Fruit fly (Drosophila melanogaster): ENCODE data around the gene g.
A peak's percentile ranks its signal among the peaks of the same experiment; 100 is the strongest.

Gene g

DNA sequence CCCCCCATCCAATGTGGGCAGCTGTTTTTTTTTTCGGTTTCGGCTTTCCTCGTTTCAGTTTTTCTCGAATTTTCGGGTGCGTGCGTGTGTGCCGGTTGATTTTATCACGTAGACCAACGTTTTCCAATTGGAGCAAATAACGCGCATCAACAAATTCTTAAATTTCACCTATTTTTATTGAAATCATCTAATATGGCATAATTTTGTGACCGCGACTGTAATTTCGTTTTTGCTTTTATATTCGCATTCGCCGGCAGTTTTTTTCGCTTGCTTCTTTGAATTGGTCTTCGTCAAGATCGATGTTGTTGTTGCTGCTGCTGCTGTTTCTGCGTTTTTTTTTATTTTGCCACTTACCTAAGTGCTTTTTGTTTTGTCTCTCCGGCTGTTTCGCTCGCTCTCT lies 18.4 kb upstream of the g start:
- no peak for TF ChIP-seq EcR (GFP tag; optimal IDR thresholded peaks at IDR 0.05)
- TF ChIP-seq CG13204 (GFP tag; optimal IDR thresholded peaks at IDR 0.05), result peak; percentile 44
- TF ChIP-seq Ets98B (GFP tag; IDR thresholded peaks at IDR 0.05), result peak; percentile 63; the same call in 1 of the 2 replicates
- TF ChIP-seq CG4496 (GFP tag; IDR thresholded peaks at IDR 0.05), result peak; percentile 76; the same call in 1 of the 3 replicates
- TF ChIP-seq CG8159 (tag; optimal IDR thresholded peaks at IDR 0.05), result peak; percentile 29
- TF ChIP-seq rn (GFP tag; IDR thresholded peaks at IDR 0.05), result no peak
- TF ChIP-seq Snoo (tag; optimal IDR thresholded peaks at IDR 0.05), result peak; percentile 34
- TF ChIP-seq CG8301 (tag; optimal IDR thresholded peaks at IDR 0.05), result peak; percentile 49
- TF ChIP-seq gl (tag; optimal IDR thresholded peaks at IDR 0.05), result peak; percentile 73
- peak; percentile 46 for TF ChIP-seq CG14655 (GFP tag; optimal IDR thresholded peaks at IDR 0.05)
- peak; percentile 53; the same call in 2 of the 3 replicates for TF ChIP-seq fd96Ca (GFP tag; IDR thresholded peaks at IDR 0.05)
- no peak for TF ChIP-seq Pif1B (GFP tag; optimal IDR thresholded peaks at IDR 0.05)
- peak; percentile 25 for TF ChIP-seq Pif1A (GFP tag; optimal IDR thresholded peaks at IDR 0.05)
- TF ChIP-seq CG32121 (GFP tag; IDR thresholded peaks at IDR 0.05), result no peak; the same call in 1 of the 2 replicates
- TF ChIP-seq CG10348 (GFP tag; IDR thresholded peaks at IDR 0.05), result no peak
- peak; percentile 85 for TF ChIP-seq CG12605 (GFP tag; IDR thresholded peaks at IDR 0.05)
- peak; percentile 55 for TF ChIP-seq CG34367 (tag; optimal IDR thresholded peaks at IDR 0.05)
- peak; percentile 55 for TF ChIP-seq CG15710 (tag; optimal IDR thresholded peaks at IDR 0.05)
- no peak for TF ChIP-seq D1 (tag; optimal IDR thresholded peaks at IDR 0.05)
- peak; percentile 17 for TF ChIP-seq CG17806 (tag; optimal IDR thresholded peaks at IDR 0.05)
- TF ChIP-seq CG9948 (tag; optimal IDR thresholded peaks at IDR 0.05), result peak; percentile 13

DNA sequence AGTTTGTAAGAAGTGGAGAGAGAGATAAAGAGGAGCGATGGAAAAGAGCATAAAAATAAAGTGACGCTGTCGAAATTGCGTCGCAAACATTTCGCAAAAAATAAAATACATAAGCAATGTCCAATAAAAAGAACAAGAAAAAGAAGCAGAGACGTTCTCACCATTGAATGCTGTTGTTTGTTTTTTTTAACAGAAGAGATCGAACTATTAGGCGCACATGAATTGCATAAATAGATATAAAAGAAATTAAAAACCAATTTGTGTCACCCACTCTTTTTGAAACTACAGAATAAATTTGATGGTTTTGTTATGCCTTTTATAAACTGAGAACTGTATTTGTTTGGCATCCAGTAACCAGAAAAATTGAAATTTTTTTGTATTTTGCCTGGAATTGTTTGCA lies 17.7 kb upstream of the g start:
- TF ChIP-seq rn (GFP tag; IDR thresholded peaks at IDR 0.05), result no peak
- TF ChIP-seq CG17806 (tag; optimal IDR thresholded peaks at IDR 0.05), result no peak
- TF ChIP-seq CG34367 (tag; optimal IDR thresholded peaks at IDR 0.05), result no peak
- TF ChIP-seq CG8301 (tag; optimal IDR thresholded peaks at IDR 0.05), result no peak
- no peak for TF ChIP-seq CG32121 (GFP tag; IDR thresholded peaks at IDR 0.05)
- TF ChIP-seq CG4496 (GFP tag; IDR thresholded peaks at IDR 0.05), result no peak
- TF ChIP-seq Snoo (tag; optimal IDR thresholded peaks at IDR 0.05), result no peak
- no peak for TF ChIP-seq Pif1B (GFP tag; optimal IDR thresholded peaks at IDR 0.05)
- TF ChIP-seq CG10348 (GFP tag; IDR thresholded peaks at IDR 0.05), result no peak
- TF ChIP-seq CG14655 (GFP tag; optimal IDR thresholded peaks at IDR 0.05), result no peak
- no peak for TF ChIP-seq fd96Ca (GFP tag; IDR thresholded peaks at IDR 0.05)
- no peak for TF ChIP-seq CG8159 (tag; optimal IDR thresholded peaks at IDR 0.05)
- TF ChIP-seq EcR (GFP tag; optimal IDR thresholded peaks at IDR 0.05), result no peak
- no peak for TF ChIP-seq D1 (tag; optimal IDR thresholded peaks at IDR 0.05)
- no peak for TF ChIP-seq Pif1A (GFP tag; optimal IDR thresholded peaks at IDR 0.05)
- no peak for TF ChIP-seq Ets98B (GFP tag; IDR thresholded peaks at IDR 0.05)
- TF ChIP-seq CG15710 (tag; optimal IDR thresholded peaks at IDR 0.05), result no peak
- no peak for TF ChIP-seq CG9948 (tag; optimal IDR thresholded peaks at IDR 0.05)
- no peak for TF ChIP-seq CG12605 (GFP tag; IDR thresholded peaks at IDR 0.05)

DNA sequence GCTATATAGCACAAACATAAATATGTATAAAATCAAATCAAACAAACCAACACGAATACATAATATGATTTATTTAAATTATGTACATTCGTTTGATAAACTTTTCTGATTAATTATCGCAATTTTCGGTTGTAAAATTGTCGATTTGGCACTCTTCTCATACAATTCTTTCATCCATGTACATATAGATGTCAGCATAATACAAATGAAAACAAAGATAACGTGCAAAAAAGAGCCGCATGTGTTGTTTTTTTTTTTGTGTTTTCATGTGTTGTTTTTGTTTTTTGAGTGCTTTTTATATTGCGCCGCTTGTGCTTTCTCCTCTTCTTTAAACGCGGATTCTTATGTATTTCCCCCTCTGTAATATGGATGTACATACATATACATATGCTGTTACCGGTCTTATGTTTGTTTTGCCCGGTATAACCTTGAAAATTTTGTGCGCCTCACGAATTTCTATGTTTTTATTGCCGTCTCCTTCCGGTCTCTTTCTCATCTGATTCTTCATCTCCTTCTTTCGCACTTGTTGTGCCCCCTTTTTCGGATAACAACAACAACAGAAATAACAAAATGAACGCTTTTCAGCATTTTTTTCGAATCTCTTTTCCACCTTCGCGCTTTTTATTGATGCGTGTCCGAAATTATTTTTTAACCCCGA lies 17.2 kb upstream of the g start:
- TF ChIP-seq Pif1A (GFP tag; optimal IDR thresholded peaks at IDR 0.05), result peak; percentile 2
- TF ChIP-seq D1 (tag; optimal IDR thresholded peaks at IDR 0.05), result no peak

DNA sequence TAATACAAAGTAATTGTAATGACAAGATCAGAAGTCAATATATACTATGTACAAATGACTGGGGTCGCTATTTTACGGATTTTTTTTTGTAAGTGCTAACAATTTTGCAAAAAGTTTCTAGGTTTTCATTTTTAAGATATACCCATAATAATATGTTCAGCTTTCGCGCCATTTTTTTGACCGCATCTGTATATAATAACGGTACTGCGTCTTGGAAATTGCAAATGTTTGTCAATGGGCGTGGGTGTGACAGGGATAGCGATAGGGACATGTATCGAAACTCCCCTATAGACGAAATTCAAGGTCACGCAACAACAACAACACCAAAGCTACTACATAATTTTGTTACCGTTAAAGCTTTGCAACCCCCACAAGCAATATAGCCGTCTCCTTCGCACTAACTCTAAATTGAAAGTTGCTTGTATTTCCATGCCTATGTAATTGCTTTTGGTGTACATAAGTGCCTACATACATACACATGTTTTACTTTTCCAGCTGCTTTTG lies 16.5 kb upstream of the g start:
- TF ChIP-seq Ets98B (GFP tag; IDR thresholded peaks at IDR 0.05) (no peak), CG8159 (tag; optimal IDR thresholded peaks at IDR 0.05) (no peak)

DNA sequence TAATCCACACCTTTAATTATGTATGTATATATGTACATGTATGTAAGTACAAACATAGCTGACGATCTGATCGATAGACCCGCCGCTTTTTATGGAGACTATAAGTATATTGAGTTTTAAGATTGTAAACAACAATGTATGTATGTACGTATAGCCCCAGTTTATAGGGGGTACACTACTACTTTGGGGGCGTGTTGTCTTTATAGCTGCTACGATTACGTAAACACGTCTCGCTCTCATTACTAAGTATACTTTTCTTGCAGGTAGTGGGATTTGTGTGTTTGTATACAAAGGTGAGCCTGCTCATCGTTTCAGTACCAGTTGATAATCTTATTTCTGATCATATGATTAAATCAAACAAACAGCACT lies 13.8 kb upstream of the g start:
- 0 out of 2 replicates have a peak, but pooled peaks have one; percentile 18 for TF ChIP-seq Ets98B (GFP tag; IDR thresholded peaks at IDR 0.05)
- no peak for TF ChIP-seq CG9948 (tag; optimal IDR thresholded peaks at IDR 0.05)
- no peak for TF ChIP-seq Pif1B (GFP tag; optimal IDR thresholded peaks at IDR 0.05)

DNA sequence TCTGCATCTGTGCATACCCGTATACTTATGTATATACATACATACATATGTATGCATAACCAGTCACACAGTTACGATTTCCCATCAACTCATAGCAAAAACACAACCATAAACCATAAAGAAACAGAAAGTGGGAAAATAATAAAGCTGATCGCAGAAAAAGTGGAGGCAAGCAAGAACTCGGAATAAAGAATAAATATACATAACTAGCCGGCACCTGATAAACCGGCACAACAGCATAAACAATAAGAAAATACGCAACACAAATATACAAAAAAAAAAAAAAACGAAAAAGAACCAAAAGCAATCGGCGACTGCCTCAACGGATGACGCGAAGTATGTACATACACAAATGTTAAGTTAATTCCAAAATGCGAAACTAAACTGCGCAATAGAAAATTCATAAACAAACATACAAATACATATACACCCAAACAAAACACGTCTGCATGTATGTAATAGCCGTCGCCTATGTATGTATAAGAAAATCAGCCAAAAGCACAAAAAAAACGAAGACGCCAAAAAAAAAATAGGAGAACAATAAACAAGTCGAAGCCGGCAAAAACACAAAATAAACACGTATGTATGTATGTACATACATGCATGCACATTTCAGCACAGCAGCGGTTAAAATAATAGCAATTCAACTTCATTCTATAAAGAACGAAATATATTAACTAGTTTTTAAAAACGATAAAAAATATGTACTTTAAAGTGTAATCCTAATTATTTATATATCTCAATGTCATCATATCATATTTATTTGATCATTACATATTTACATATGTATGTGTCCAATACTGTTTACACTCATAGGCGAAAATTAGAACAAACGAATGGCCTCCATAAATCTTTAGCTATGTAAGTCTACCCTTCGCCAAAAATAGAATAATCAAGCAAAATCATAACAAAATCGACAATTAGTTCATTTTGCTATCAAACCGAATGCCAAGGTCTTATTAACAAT lies 13.1 kb upstream of the g start:
- TF ChIP-seq EcR (GFP tag; optimal IDR thresholded peaks at IDR 0.05) (no peak), CG8159 (tag; optimal IDR thresholded peaks at IDR 0.05) (peak; percentile 29), CG17806 (tag; optimal IDR thresholded peaks at IDR 0.05) (no peak), rn (GFP tag; IDR thresholded peaks at IDR 0.05) (no peak), gl (tag; optimal IDR thresholded peaks at IDR 0.05) (no peak), CG13204 (GFP tag; optimal IDR thresholded peaks at IDR 0.05) (no peak), CG14655 (GFP tag; optimal IDR thresholded peaks at IDR 0.05) (peak; percentile 54), Snoo (tag; optimal IDR thresholded peaks at IDR 0.05) (peak; percentile 1), Pif1B (GFP tag; optimal IDR thresholded peaks at IDR 0.05) (no peak), CG12605 (GFP tag; IDR thresholded peaks at IDR 0.05) (peak; percentile 40; the same call in 1 of the 2 replicates), CG10348 (GFP tag; IDR thresholded peaks at IDR 0.05) (no peak), CG32121 (GFP tag; IDR thresholded peaks at IDR 0.05) (peak; percentile 44), CG4496 (GFP tag; IDR thresholded peaks at IDR 0.05) (peak; percentile 58), CG15710 (tag; optimal IDR thresholded peaks at IDR 0.05) (peak; percentile 34), fd96Ca (GFP tag; IDR thresholded peaks at IDR 0.05) (peak; percentile 68), Ets98B (GFP tag; IDR thresholded peaks at IDR 0.05) (peak; percentile 52; the same call in 1 of the 2 replicates), CG8301 (tag; optimal IDR thresholded peaks at IDR 0.05) (peak; percentile 51), D1 (tag; optimal IDR thresholded peaks at IDR 0.05) (peak; percentile 29), CG9948 (tag; optimal IDR thresholded peaks at IDR 0.05) (no peak), Pif1A (GFP tag; optimal IDR thresholded peaks at IDR 0.05) (peak; percentile 36)
